Worm (Caenorhabditis elegans) whole organism, L1 larva: Measurements from ENCODE around the gene spig-9.

Experiments
- C34B4.2 ChIP-seq: sonication (generic microtip); optimal IDR thresholded peaks from 2 replicates; lab custom pipeline; 2017; ENCODE audit warnings: mild to moderate bottlenecking, missing genetic modification characterization, missing compliant biosample characterization
- F16B12.6 ChIP-seq: fragments of 150-350 bp; optimal IDR thresholded peaks from 2 replicates; lab custom pipeline; 2014; ENCODE audit warnings: missing biosample characterization, missing genetic modification characterization
- blmp-1 ChIP-seq: fragments of 150-350 bp; optimal IDR thresholded peaks from 2 replicates; lab custom pipeline; 2014; ENCODE audit warnings: missing biosample characterization, missing genetic modification characterization
- ceh-88 ChIP-seq: fragments of 200-800 bp; sonication (Bioruptor generic); IDR thresholded peaks from 2 replicates; pipeline ENCODE4 v1.3.6; 2022; ENCODE audit warnings: missing genetic modification characterization, missing compliant biosample characterization
- ceh-90 ChIP-seq: sonication (generic microtip); optimal IDR thresholded peaks from 2 replicates; lab custom pipeline; 2016; ENCODE audit warnings: missing genetic modification characterization, missing compliant biosample characterization
- ces-1 ChIP-seq: fragments of 150-350 bp; optimal IDR thresholded peaks from 2 replicates; lab custom pipeline; 2014; ENCODE audit warnings: missing biosample characterization, missing genetic modification reagents, missing genetic modification characterization
- dpl-1 ChIP-seq, 3 experiments: fragments of 150-350 bp in 2 of 3; sonication (generic microtip) in 1 of 3; optimal IDR thresholded peaks; 2 replicates each; lab custom pipeline; 2014 to 2017; ENCODE audit warnings: missing biosample characterization in 3 of 3, missing genetic modification characterization in 3 of 3, missing genetic modification reagents in 3 of 3
- dsc-1 ChIP-seq: sonication (generic microtip); optimal IDR thresholded peaks from 2 replicates; lab custom pipeline; 2016; ENCODE audit warnings: mild to moderate bottlenecking, missing genetic modification characterization, missing compliant biosample characterization
- efl-1 ChIP-seq, 4 experiments: fragments of 150-350 bp; optimal IDR thresholded peaks in 3 of 4; peaks in 1 of 4; 1 replicate in 1 of 4; 2 replicates in 3 of 4; lab custom pipeline; 2014; ENCODE audit warnings: missing biosample characterization in 2 of 4, missing genetic modification characterization in 2 of 4, missing genetic modification reagents in 2 of 4
- efl-3 ChIP-seq: fragments of 200-800 bp; sonication (Bioruptor generic); optimal IDR thresholded peaks from 2 replicates; lab custom pipeline; 2018; ENCODE audit warnings: mild to moderate bottlenecking, missing genetic modification characterization, missing compliant biosample characterization
- egl-27 ChIP-seq, 2 experiments: fragments of 150-350 bp in 1 of 2; sonication (generic microtip); optimal IDR thresholded peaks; 3 replicates each; lab custom pipeline; 2017 to 2018; ENCODE audit warnings: missing biosample characterization in 2 of 2, missing genetic modification characterization in 2 of 2, missing genetic modification reagents in 2 of 2
- elt-3 ChIP-seq, 6 experiments: fragments of 150-350 bp in 1 of 6; sonication (generic microtip); optimal IDR thresholded peaks; 2 replicates each; lab custom pipeline; 2017 to 2018; ENCODE audit warnings: missing biosample characterization in 6 of 6, missing genetic modification characterization in 6 of 6, inconsistent platforms in 1 of 6
- fkh-4 ChIP-seq: sonication (generic microtip); optimal IDR thresholded peaks from 2 replicates; lab custom pipeline; 2016; ENCODE audit warnings: missing compliant biosample characterization, missing genetic modification characterization, borderline replicate concordance
- fos-1 ChIP-seq: fragments of 150-350 bp; optimal IDR thresholded peaks from 2 replicates; lab custom pipeline; 2014; ENCODE audit warnings: missing biosample characterization, missing genetic modification characterization
- grh-1 ChIP-seq: fragments of 200-800 bp; sonication (Bioruptor generic); IDR thresholded peaks from 2 replicates; pipeline ENCODE4 v1.3.6; 2022; ENCODE audit warnings: missing genetic modification reagents, missing genetic modification characterization, missing compliant biosample characterization
- irx-1 ChIP-seq: sonication (generic microtip); optimal IDR thresholded peaks from 2 replicates; lab custom pipeline; 2016; ENCODE audit warnings: missing genetic modification characterization, missing compliant biosample characterization
- isw-1 ChIP-seq: fragments of 200-800 bp; sonication (Bioruptor generic); IDR thresholded peaks from 2 replicates; pipeline ENCODE4 v1.3.6; 2022; ENCODE audit warnings: missing genetic modification characterization, missing compliant biosample characterization
- lin-39 ChIP-seq: fragments of 150-350 bp; optimal IDR thresholded peaks from 2 replicates; lab custom pipeline; 2014; ENCODE audit warnings: missing biosample characterization, missing genetic modification reagents, missing genetic modification characterization
- lir-3 ChIP-seq: sonication (generic microtip); optimal IDR thresholded peaks from 2 replicates; lab custom pipeline; 2016; ENCODE audit warnings: mild to moderate bottlenecking, missing genetic modification characterization, moderate library complexity, missing compliant biosample characterization; ENCODE audit not compliant: poor library complexity
- lsy-2 ChIP-seq, 2 experiments: fragments of 150-350 bp; optimal IDR thresholded peaks; 2 replicates each; lab custom pipeline; 2014; ENCODE audit warnings: missing biosample characterization in 2 of 2, missing genetic modification characterization in 2 of 2
- mdl-1 ChIP-seq, 2 experiments: fragments of 150-350 bp; optimal IDR thresholded peaks; 2 replicates each; lab custom pipeline; 2014 to 2017; ENCODE audit warnings: missing biosample characterization in 2 of 2, missing genetic modification characterization in 2 of 2, inconsistent platforms in 1 of 2
- mef-2 ChIP-seq: fragments of 150-350 bp; optimal IDR thresholded peaks from 2 replicates; lab custom pipeline; 2014; ENCODE audit warnings: missing biosample characterization, missing genetic modification characterization
- mep-1 ChIP-seq: fragments of 150-350 bp; optimal IDR thresholded peaks from 2 replicates; lab custom pipeline; 2014; ENCODE audit warnings: missing biosample characterization, missing genetic modification characterization
- nhr-19 ChIP-seq: fragments of 200-800 bp; sonication (Bioruptor generic); conservative IDR thresholded peaks from 2 replicates; pipeline ENCODE4 v1.3.6; 2022; ENCODE audit warnings: missing genetic modification characterization, missing compliant biosample characterization
- nhr-20 ChIP-seq: sonication (generic microtip); optimal IDR thresholded peaks from 2 replicates; lab custom pipeline; 2016; ENCODE audit warnings: mild to moderate bottlenecking, missing genetic modification characterization, missing compliant biosample characterization
- nhr-71 ChIP-seq: sonication (generic microtip); optimal IDR thresholded peaks from 2 replicates; lab custom pipeline; 2016; ENCODE audit warnings: mild to moderate bottlenecking, missing genetic modification characterization, moderate library complexity, missing compliant biosample characterization
- nhr-85 ChIP-seq: sonication (generic microtip); peaks from one replicate; lab custom pipeline; 2016; ENCODE audit warnings: missing genetic modification characterization, inconsistent platforms, missing compliant biosample characterization
- pag-3 ChIP-seq: sonication (generic microtip); optimal IDR thresholded peaks from 2 replicates; lab custom pipeline; 2017; ENCODE audit warnings: missing genetic modification characterization, mild to moderate bottlenecking, missing compliant biosample characterization, antibody characterized with exemption, borderline replicate concordance; ENCODE audit not compliant: insufficient read depth
- pax-3 ChIP-seq: fragments of 200-800 bp; sonication (Bioruptor generic); optimal IDR thresholded peaks from 2 replicates; lab custom pipeline; 2018; ENCODE audit warnings: mild to moderate bottlenecking, missing genetic modification characterization, moderate library complexity, missing compliant biosample characterization
- rnt-1 ChIP-seq: sonication (generic microtip); optimal IDR thresholded peaks from 2 replicates; lab custom pipeline; 2016; ENCODE audit warnings: mild to moderate bottlenecking, missing genetic modification characterization, moderate library complexity, missing compliant biosample characterization
- skn-1 ChIP-seq: fragments of 150-350 bp; optimal IDR thresholded peaks from 2 replicates; lab custom pipeline; 2014; ENCODE audit warnings: missing biosample characterization, missing genetic modification characterization
- snpc-4 ChIP-seq: fragments of 150-350 bp; optimal IDR thresholded peaks from 2 replicates; lab custom pipeline; 2014; ENCODE audit warnings: missing biosample characterization, missing genetic modification characterization
- sox-4 ChIP-seq: sonication (generic microtip); optimal IDR thresholded peaks from 2 replicates; lab custom pipeline; 2016; ENCODE audit warnings: missing genetic modification characterization, missing compliant biosample characterization
- tbx-2 ChIP-seq: sonication (generic microtip); optimal IDR thresholded peaks from 2 replicates; lab custom pipeline; 2016; ENCODE audit warnings: missing genetic modification characterization, missing compliant biosample characterization
- unc-30 ChIP-seq: sonication (generic microtip); optimal IDR thresholded peaks from 2 replicates; lab custom pipeline; 2017; ENCODE audit warnings: missing biosample characterization, missing genetic modification characterization
- unc-62 ChIP-seq: fragments of 150-350 bp; optimal IDR thresholded peaks from 2 replicates; lab custom pipeline; 2014; ENCODE audit warnings: missing biosample characterization, missing genetic modification reagents, missing genetic modification characterization
- unc-86 ChIP-seq: sonication (generic microtip); optimal IDR thresholded peaks from 2 replicates; lab custom pipeline; 2016; ENCODE audit warnings: missing genetic modification characterization, missing compliant biosample characterization
- unc-98 ChIP-seq: fragments of 200-800 bp; sonication (Bioruptor generic); IDR thresholded peaks from 2 replicates; pipeline ENCODE4 v1.3.6; 2022; ENCODE audit warnings: missing genetic modification characterization, missing compliant biosample characterization
- vab-15 ChIP-seq: sonication (generic microtip); optimal IDR thresholded peaks from 2 replicates; lab custom pipeline; 2017; ENCODE audit warnings: missing genotype, mild to moderate bottlenecking, missing genetic modification characterization, missing compliant biosample characterization
- zag-1 ChIP-seq: fragments of 150-350 bp; optimal IDR thresholded peaks from 2 replicates; lab custom pipeline; 2014; ENCODE audit warnings: missing biosample characterization, missing genetic modification characterization
- zip-4 ChIP-seq: fragments of 200-800 bp; sonication (Bioruptor generic); optimal IDR thresholded peaks from 2 replicates; lab custom pipeline; 2018; ENCODE audit warnings: mild to moderate bottlenecking, missing genetic modification characterization, moderate library complexity, missing compliant biosample characterization

spig-9 gene

DNA sequence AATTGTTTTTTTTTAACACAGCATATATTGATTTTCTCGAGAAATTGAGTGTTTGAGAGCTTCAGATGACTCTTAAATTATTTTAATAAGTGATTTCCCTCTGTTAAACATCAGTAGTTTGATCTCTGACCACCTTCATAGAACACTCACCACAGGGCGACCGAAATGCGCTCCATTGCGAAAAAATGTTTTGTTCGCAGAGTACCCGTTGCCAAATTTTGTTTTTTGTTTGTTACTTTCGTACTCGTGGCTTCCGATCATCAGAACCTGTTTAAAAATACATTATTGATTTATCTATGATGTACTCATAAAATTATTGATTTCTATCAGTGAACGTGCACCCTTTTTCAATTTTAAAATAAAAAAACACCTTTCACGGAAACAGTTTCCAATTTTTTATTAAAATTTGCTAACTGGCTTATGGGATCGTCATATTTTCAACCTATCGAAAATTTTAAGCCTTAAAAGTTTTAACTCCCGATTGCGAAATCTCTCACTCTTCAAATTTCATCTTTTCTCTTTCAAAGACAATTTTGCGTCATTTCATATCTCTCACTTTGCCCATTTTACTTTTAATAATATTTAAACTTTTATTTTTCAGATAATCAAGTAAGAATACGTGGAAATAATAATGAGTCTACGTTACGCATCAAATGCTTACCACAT, 49.1 kb upstream of the spig-9 start, which contains the start of gene letm-1 (continued):
- TF ChIP-seq efl-1 (optimal IDR thresholded peaks at IDR 0.05; lab: Kevin White, UChicago) (no peak), efl-1 (GFP tag; optimal IDR thresholded peaks at IDR 0.05 in 1 of 2; lab: Kevin White, UChicago) (no peak), C34B4.2 (no peak), nhr-19 (GFP tag; lab: Robert Waterston, UW) (peak; percentile 46), zip-4 (GFP tag; lab: Kevin White, UChicago) (peak; percentile 40), snpc-4 (tag; lab: Kevin White, UChicago) (no peak), dpl-1 (GFP tag; optimal IDR thresholded peaks at IDR 0.05; lab: Kevin White, UChicago) (peak in 2 of 3 experiments; percentile 9 to 38), pag-3 (no peak), egl-27 (tag; optimal IDR thresholded peaks at IDR 0.05; lab: Kevin White, UChicago) (no peak), irx-1 (tag; lab: Kevin White, UChicago) (no peak), ces-1 (no peak), skn-1 (tag; lab: Kevin White, UChicago) (no peak), mdl-1 (tag; optimal IDR thresholded peaks at IDR 0.05; lab: Kevin White, UChicago) (peak in 1 of 2 experiments; percentile 48), fkh-4 (tag; lab: Kevin White, UChicago) (no peak), mep-1 (no peak), F16B12.6 (tag; lab: Kevin White, UChicago) (no peak), rnt-1 (no peak), unc-62 (GFP tag; lab: Kevin White, UChicago) (no peak), blmp-1 (tag; lab: Kevin White, UChicago) (peak; percentile 17), sox-4 (tag; lab: Kevin White, UChicago) (no peak), lin-39 (tag; lab: Kevin White, UChicago) (no peak), nhr-71 (tag; lab: Kevin White, UChicago) (peak; percentile 67), lsy-2 (tag; optimal IDR thresholded peaks at IDR 0.05; lab: Kevin White, UChicago) (peak in 1 of 2 experiments; percentile 12), ceh-90 (tag; lab: Kevin White, UChicago) (no peak), nhr-20 (peak; percentile 52), grh-1 (GFP tag; lab: Robert Waterston, UW) (no peak), efl-3 (no peak), dsc-1 (tag; lab: Kevin White, UChicago) (no peak), fos-1 (tag; lab: Kevin White, UChicago) (no peak), nhr-85 (tag; lab: Kevin White, UChicago) (peak; percentile 76), unc-86 (tag; lab: Kevin White, UChicago) (no peak), isw-1 (no peak), unc-98 (GFP tag; lab: Robert Waterston, UW) (no peak), unc-30 (no peak), tbx-2 (tag; lab: Kevin White, UChicago) (no peak), lir-3 (tag; lab: Kevin White, UChicago) (no peak), zag-1 (no peak), vab-15 (tag; lab: Kevin White, UChicago) (no peak)

DNA sequence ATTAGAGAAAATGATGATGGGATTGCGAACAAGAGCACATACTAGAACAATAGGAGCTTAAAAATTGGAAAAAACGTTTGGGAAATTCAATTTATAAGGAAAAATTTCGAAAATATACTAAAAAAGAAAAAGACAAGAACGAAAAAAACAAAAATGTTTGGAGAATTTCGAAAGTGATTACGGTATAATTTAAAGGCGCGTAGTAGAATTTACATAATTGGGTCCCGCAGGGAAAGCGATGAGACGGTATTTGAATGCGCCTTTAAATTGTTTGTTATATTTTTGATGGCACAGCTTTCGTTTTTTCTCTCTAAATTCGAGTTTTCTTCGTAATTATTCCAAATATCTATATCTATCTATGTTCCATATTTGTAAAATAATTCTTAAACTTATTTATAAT, 48.4 kb upstream of the spig-9 start:
- no peak for TF ChIP-seq ceh-88 (GFP tag; lab: Robert Waterston, UW)
- TF ChIP-seq pax-3 (tag; lab: Kevin White, UChicago): no peak
- no peak for TF ChIP-seq snpc-4 (tag; lab: Kevin White, UChicago)
- TF ChIP-seq irx-1 (tag; lab: Kevin White, UChicago): no peak
- peak; percentile 21 for TF ChIP-seq nhr-85 (tag; lab: Kevin White, UChicago)
- no peak for TF ChIP-seq elt-3 (tag; optimal IDR thresholded peaks at IDR 0.05; lab: Kevin White, UChicago)
- TF ChIP-seq mef-2 (tag; lab: Kevin White, UChicago): no peak
